Fruit fly (Drosophila melanogaster) whole organism, embryonic: ENCODE data around the gene CG31826.
A peak's percentile ranks its signal among the peaks of the same experiment; 100 is the strongest.

Experiments used
- Aef1 ChIP-seq: fragments of 200-800 bp; sonication (Bioruptor generic); IDR thresholded peaks from 3 replicates; pipeline ENCODE4 v1.3.6; 2022; ENCODE audit warnings: missing biosample characterization, missing genetic modification characterization
- Atf3 ChIP-seq: fragments of 200-800 bp; sonication (Bioruptor generic); optimal IDR thresholded peaks from 3 replicates; lab custom pipeline; 2016; ENCODE audit warnings: missing biosample characterization, missing genetic modification characterization
- CG10366 ChIP-seq: fragments of 200-800 bp; sonication (Bioruptor generic); IDR thresholded peaks from 2 replicates; pipeline ENCODE4 v1.3.6; 2022; ENCODE audit warnings: missing biosample characterization, missing genetic modification characterization
- CG11398 ChIP-seq: fragments of 200-800 bp; sonication (Bioruptor generic); optimal IDR thresholded peaks from 2 replicates; lab custom pipeline; 2016; ENCODE audit warnings: missing biosample characterization, missing genetic modification characterization
- CG13894 ChIP-seq: fragments of 200-800 bp; sonication (Bioruptor generic); optimal IDR thresholded peaks from 3 replicates; lab custom pipeline; 2018; ENCODE audit warnings: missing biosample characterization, mild to moderate bottlenecking, missing genetic modification characterization, moderate library complexity
- CG15011 ChIP-seq: fragments of 200-800 bp; sonication (Bioruptor generic); optimal IDR thresholded peaks from 3 replicates; lab custom pipeline; 2018; ENCODE audit warnings: missing biosample characterization, mild to moderate bottlenecking, missing genetic modification characterization
- CG15601 ChIP-seq: fragments of 200-800 bp; sonication (Bioruptor generic); optimal IDR thresholded peaks from 3 replicates; lab custom pipeline; 2019; ENCODE audit warnings: missing biosample characterization, mild to moderate bottlenecking, missing genetic modification characterization, moderate library complexity
- CG16815 ChIP-seq: fragments of 200-800 bp; sonication (Bioruptor generic); optimal IDR thresholded peaks from 3 replicates; lab custom pipeline; 2017; ENCODE audit warnings: missing biosample characterization, mild to moderate bottlenecking, missing genetic modification characterization
- CG1792 ChIP-seq: fragments of 200-800 bp; sonication (Bioruptor generic); optimal IDR thresholded peaks from 2 replicates; lab custom pipeline; 2016; ENCODE audit warnings: missing biosample characterization, missing genetic modification characterization
- CG18476 ChIP-seq: fragments of 200-800 bp; sonication (Bioruptor generic); optimal IDR thresholded peaks from 2 replicates; lab custom pipeline; 2016; ENCODE audit warnings: missing biosample characterization, mild to moderate bottlenecking, missing genetic modification characterization
- CG30020 ChIP-seq: fragments of 200-800 bp; optimal IDR thresholded peaks from 2 replicates; lab custom pipeline; 2019; ENCODE audit warnings: missing biosample characterization, mild to moderate bottlenecking, missing genetic modification characterization, moderate library complexity
- CG31388 ChIP-seq: fragments of 200-800 bp; sonication (Bioruptor generic); optimal IDR thresholded peaks from 2 replicates; lab custom pipeline; 2016; ENCODE audit warnings: missing biosample characterization, missing genetic modification characterization
- CG42726 ChIP-seq: fragments of 200-800 bp; sonication (Bioruptor generic); IDR thresholded peaks from 2 replicates; pipeline ENCODE4 v1.3.6; 2022; ENCODE audit warnings: missing biosample characterization, missing genetic modification characterization; ENCODE audit not compliant: partially characterized antibody
- CG4360 ChIP-seq: fragments of 200-800 bp; sonication (Bioruptor generic); IDR thresholded peaks from 2 replicates; pipeline ENCODE4 v1.3.6; 2022; ENCODE audit warnings: missing biosample characterization, missing genetic modification characterization
- CG4617 ChIP-seq: fragments of 200-800 bp; sonication (Bioruptor generic); optimal IDR thresholded peaks from 3 replicates; lab custom pipeline; 2016; ENCODE audit warnings: missing biosample characterization, missing genetic modification characterization, borderline replicate concordance
- CG7786 ChIP-seq: fragments of 200-800 bp; sonication (Bioruptor generic); optimal IDR thresholded peaks from 2 replicates; lab custom pipeline; 2016; ENCODE audit warnings: missing biosample characterization, missing genetic modification characterization
- CG7963 ChIP-seq: fragments of 200-800 bp; sonication (Bioruptor generic); IDR thresholded peaks from 3 replicates; pipeline ENCODE4 v1.3.6; 2022; ENCODE audit warnings: missing biosample characterization, missing genetic modification characterization; ENCODE audit not compliant: partially characterized antibody
- CG8281 ChIP-seq: fragments of 200-800 bp; sonication (Bioruptor generic); optimal IDR thresholded peaks from 2 replicates; lab custom pipeline; 2018; ENCODE audit warnings: missing biosample characterization, mild to moderate bottlenecking, missing genetic modification characterization, moderate library complexity
- CoRest ChIP-seq: fragments of 200-800 bp; sonication (Bioruptor generic); optimal IDR thresholded peaks from 3 replicates; lab custom pipeline; 2018; ENCODE audit warnings: missing biosample characterization, mild to moderate bottlenecking, missing genetic modification characterization, moderate library complexity
- D ChIP-seq, 2 experiments: fragments of 200-800 bp in 1 of 2; fragments of >200 bp in 1 of 2; sonication (Bioruptor generic) in 1 of 2; optimal IDR thresholded peaks; 2 replicates in 1 of 2; 3 replicates in 1 of 2; lab custom pipeline; 2017; ENCODE audit warnings: mild to moderate bottlenecking in 1 of 2, missing biosample characterization in 1 of 2, missing genetic modification characterization in 1 of 2, missing genetic modification reagents in 1 of 2
- Eip74EF ChIP-seq, 2 experiments: fragments of 200-800 bp in 1 of 2; fragments of >200 bp in 1 of 2; sonication (Bioruptor generic) in 1 of 2; optimal IDR thresholded peaks; 2 replicates each; lab custom pipeline; 2017 to 2019; ENCODE audit warnings: missing biosample characterization in 2 of 2, missing genetic modification characterization in 2 of 2, mild to moderate bottlenecking in 1 of 2, moderate library complexity in 1 of 2
- HLH4C ChIP-seq: fragments of 200-800 bp; sonication (Bioruptor generic); IDR thresholded peaks from 3 replicates; pipeline ENCODE4 v1.3.6; 2022; ENCODE audit warnings: missing biosample characterization, missing genetic modification characterization; ENCODE audit not compliant: partially characterized antibody
- Lim3 ChIP-seq: fragments of 200-800 bp; sonication (Bioruptor generic); IDR thresholded peaks from 2 replicates; pipeline ENCODE4 v1.3.6; 2022; ENCODE audit warnings: missing biosample characterization, missing genetic modification characterization
- MTF-1 ChIP-seq: fragments of 200-800 bp; sonication (Bioruptor generic); optimal IDR thresholded peaks from 2 replicates; lab custom pipeline; 2018; ENCODE audit warnings: missing biosample characterization, mild to moderate bottlenecking, missing genetic modification characterization, borderline replicate concordance
- Oaz ChIP-seq: fragments of 200-800 bp; sonication (Bioruptor generic); IDR thresholded peaks from 2 replicates; pipeline ENCODE4 v1.3.6; 2022; ENCODE audit warnings: missing biosample characterization, missing genetic modification characterization
- Scr ChIP-seq: fragments of 200-800 bp; sonication (Bioruptor generic); IDR thresholded peaks from 2 replicates; pipeline ENCODE4 v1.3.6; 2022; ENCODE audit warnings: missing biosample characterization, missing genetic modification characterization; ENCODE audit not compliant: partially characterized antibody
- Sox100B ChIP-seq: fragments of 200-800 bp; sonication (Bioruptor generic); optimal IDR thresholded peaks from 3 replicates; lab custom pipeline; 2018; ENCODE audit warnings: missing biosample characterization, mild to moderate bottlenecking, missing genetic modification characterization
- Sry-β ChIP-seq: fragments of 200-800 bp; sonication (Bioruptor generic); optimal IDR thresholded peaks from 2 replicates; lab custom pipeline; 2018; ENCODE audit warnings: missing biosample characterization, mild to moderate bottlenecking, missing genetic modification characterization, moderate library complexity
- Sry-δ ChIP-seq: fragments of 200-800 bp; sonication (Bioruptor generic); optimal IDR thresholded peaks from 2 replicates; lab custom pipeline; 2016; ENCODE audit warnings: missing biosample characterization, missing genetic modification characterization
- Usf ChIP-seq: fragments of 200-800 bp; sonication (Bioruptor generic); optimal IDR thresholded peaks from 2 replicates; lab custom pipeline; 2017; ENCODE audit warnings: missing genotype, missing biosample characterization, missing genetic modification characterization
- Vsx1 ChIP-seq: fragments of 200-800 bp; sonication (Bioruptor generic); optimal IDR thresholded peaks from 2 replicates; lab custom pipeline; 2017; ENCODE audit warnings: missing biosample characterization, mild to moderate bottlenecking, missing genetic modification characterization, missing genetic modification reagents
- ara ChIP-seq: fragments of 200-800 bp; sonication (Bioruptor generic); IDR thresholded peaks from 2 replicates; pipeline ENCODE4 v1.3.6; 2022; ENCODE audit warnings: missing biosample characterization, missing genetic modification characterization
- bowl ChIP-seq: fragments of 200-800 bp; sonication (Bioruptor generic); IDR thresholded peaks from 2 replicates; pipeline ENCODE4 v1.3.6; 2022; ENCODE audit warnings: missing biosample characterization, missing genetic modification characterization
- chif ChIP-seq, 2 experiments: fragments of 200-800 bp; sonication (Bioruptor generic); optimal IDR thresholded peaks; 3 replicates each; lab custom pipeline; 2016; ENCODE audit warnings: missing biosample characterization in 2 of 2, missing genetic modification characterization in 2 of 2
- dpn ChIP-seq, 2 experiments: fragments of 200-800 bp; sonication (Bioruptor generic); optimal IDR thresholded peaks; 3 replicates each; lab custom pipeline; 2016; ENCODE audit warnings: missing biosample characterization in 2 of 2, missing genetic modification characterization in 2 of 2
- fd3F ChIP-seq: fragments of 200-800 bp; sonication (Bioruptor generic); optimal IDR thresholded peaks from 2 replicates; lab custom pipeline; 2018; ENCODE audit warnings: missing biosample characterization, mild to moderate bottlenecking, missing genetic modification characterization, moderate library complexity
- grau ChIP-seq: fragments of 200-800 bp; optimal IDR thresholded peaks from 3 replicates; lab custom pipeline; 2019; ENCODE audit warnings: missing biosample characterization, mild to moderate bottlenecking, missing genetic modification characterization, moderate library complexity
- inv ChIP-seq: fragments of 200-800 bp; sonication (Bioruptor generic); IDR thresholded peaks from 2 replicates; pipeline ENCODE4 v1.3.6; 2022; ENCODE audit warnings: missing biosample characterization, missing genetic modification characterization; ENCODE audit not compliant: partially characterized antibody
- mld ChIP-seq: fragments of 200-800 bp; sonication (Bioruptor generic); IDR thresholded peaks from 3 replicates; pipeline ENCODE4 v1.3.6; 2022; ENCODE audit warnings: missing biosample characterization, missing genetic modification characterization; ENCODE audit not compliant: partially characterized antibody
- org-1 ChIP-seq: fragments of 200-800 bp; sonication (Bioruptor generic); optimal IDR thresholded peaks from 2 replicates; lab custom pipeline; 2017; ENCODE audit warnings: missing biosample characterization, missing genetic modification characterization
- pum ChIP-seq: fragments of 200-800 bp; sonication (Bioruptor generic); optimal IDR thresholded peaks from 2 replicates; lab custom pipeline; 2016; ENCODE audit warnings: missing biosample characterization, missing genetic modification characterization
- sob ChIP-seq: fragments of 200-800 bp; sonication (Bioruptor generic); IDR thresholded peaks from 2 replicates; pipeline ENCODE4 v1.3.6; 2022; ENCODE audit warnings: missing biosample characterization, missing genetic modification characterization
- stwl ChIP-seq: fragments of 200-800 bp; sonication (Bioruptor generic); optimal IDR thresholded peaks from 3 replicates; lab custom pipeline; 2018; ENCODE audit warnings: missing biosample characterization, mild to moderate bottlenecking, missing genetic modification characterization, moderate library complexity
- tll ChIP-seq, 2 experiments: fragments of 200-800 bp in 1 of 2; fragments of >200 bp in 1 of 2; sonication (Bioruptor generic) in 1 of 2; optimal IDR thresholded peaks; 2 replicates each; lab custom pipeline; 2017 to 2019; ENCODE audit warnings: missing biosample characterization in 2 of 2, missing genetic modification characterization in 2 of 2, mild to moderate bottlenecking in 1 of 2, moderate library complexity in 1 of 2
- toy ChIP-seq: fragments of 200-800 bp; sonication (Bioruptor generic); IDR thresholded peaks from 2 replicates; pipeline ENCODE4 v1.3.6; 2022; ENCODE audit warnings: missing biosample characterization, missing genetic modification characterization

CG31826 gene

dm6 chr2L:15761409-15762407, 11.2 kb downstream of the CG31826 start (continued):
- TF ChIP-seq CG31388 (GFP tag; lab: Kevin White, UChicago) (peak; percentile 22), toy (GFP tag; lab: Robert Waterston, UW) (no peak), CG30020 (tag; lab: Kevin White, UChicago) (peak; percentile 8), CG42726 (GFP tag; lab: Robert Waterston, UW) (no peak), inv (GFP tag; lab: Robert Waterston, UW) (no peak), CG18476 (peak; percentile 51), sob (GFP tag; lab: Robert Waterston, UW) (peak; percentile 56), CoRest (tag; lab: Kevin White, UChicago) (peak; percentile 78), CG11398 (GFP tag; lab: Kevin White, UChicago) (no peak), CG8281 (tag; lab: Kevin White, UChicago) (peak; percentile 41), stwl (tag; lab: Kevin White, UChicago) (peak; percentile 8), dpn (GFP tag; optimal IDR thresholded peaks at IDR 0.05; lab: Kevin White, UChicago) (peak; percentile 15 to 64), CG1792 (peak; percentile 36), Scr (GFP tag; lab: Robert Waterston, UW) (no peak), Sox100B (peak; percentile 83), grau (tag; lab: Kevin White, UChicago) (peak; percentile 75), Sry-β (GFP tag; lab: Kevin White, UChicago) (peak; percentile 5), CG4617 (GFP tag; lab: Kevin White, UChicago) (peak; percentile 3), Eip74EF (GFP tag; optimal IDR thresholded peaks at IDR 0.05; lab: Kevin White, UChicago) (peak in 1 of 2 experiments; percentile 41), CG15011 (no peak), CG7786 (GFP tag; lab: Kevin White, UChicago) (peak; percentile 2), chif (GFP tag; optimal IDR thresholded peaks at IDR 0.05; lab: Kevin White, UChicago) (peak; percentile 30 to 61), Atf3 (GFP tag; lab: Kevin White, UChicago) (no peak), D (optimal IDR thresholded peaks at IDR 0.05; lab: Kevin White, UChicago) (no peak), D (GFP tag; optimal IDR thresholded peaks at IDR 0.05; lab: Kevin White, UChicago) (peak; percentile 72), Lim3 (0 out of 2 replicates have a peak, but pooled peaks have one; percentile 42), pum (GFP tag; lab: Kevin White, UChicago) (no peak), org-1 (GFP tag; lab: Kevin White, UChicago) (peak; percentile 38), MTF-1 (GFP tag; lab: Kevin White, UChicago) (peak; percentile 24), mld (GFP tag; lab: Robert Waterston, UW) (no peak), Oaz (GFP tag; lab: Robert Waterston, UW) (0 out of 2 replicates have a peak, but pooled peaks have one; percentile 48), CG7963 (no peak; the same call in 2 of the 3 replicates), CG13894 (no peak), CG16815 (GFP tag; lab: Kevin White, UChicago) (peak; percentile 30), CG15601 (peak; percentile 66), Vsx1 (GFP tag; lab: Kevin White, UChicago) (no peak), HLH4C (GFP tag; lab: Robert Waterston, UW) (no peak), ara (GFP tag; lab: Robert Waterston, UW) (peak; percentile 83), Sry-δ (GFP tag; lab: Kevin White, UChicago) (no peak), Aef1 (peak; percentile 87), CG4360 (GFP tag; lab: Robert Waterston, UW) (peak; percentile 77), CG10366 (peak; percentile 87), tll (GFP tag; optimal IDR thresholded peaks at IDR 0.05; lab: Kevin White, UChicago) (peak in 1 of 2 experiments; percentile 29), bowl (GFP tag; lab: Robert Waterston, UW) (peak; percentile 51; the same call in 1 of the 2 replicates), fd3F (GFP tag; lab: Kevin White, UChicago) (peak; percentile 43), Usf (GFP tag; lab: Kevin White, UChicago) (no peak)
